Worm (Caenorhabditis elegans) whole organism, L4/young adult: ENCODE results near the gene algn-14.

ENCODE experiments used
- dao-5 ChIP-seq: sonication (generic microtip); optimal IDR thresholded peaks from 2 replicates; lab custom pipeline; 2016; ENCODE audit warnings: missing genotype, missing genetic modification characterization, moderate library complexity, missing compliant biosample characterization
- him-1 ChIP-seq: sonication (generic microtip); optimal IDR thresholded peaks from 2 replicates; lab custom pipeline; 2016; ENCODE audit warnings: missing genotype, missing genetic modification reagents, missing genetic modification characterization, missing compliant biosample characterization

DNA sequence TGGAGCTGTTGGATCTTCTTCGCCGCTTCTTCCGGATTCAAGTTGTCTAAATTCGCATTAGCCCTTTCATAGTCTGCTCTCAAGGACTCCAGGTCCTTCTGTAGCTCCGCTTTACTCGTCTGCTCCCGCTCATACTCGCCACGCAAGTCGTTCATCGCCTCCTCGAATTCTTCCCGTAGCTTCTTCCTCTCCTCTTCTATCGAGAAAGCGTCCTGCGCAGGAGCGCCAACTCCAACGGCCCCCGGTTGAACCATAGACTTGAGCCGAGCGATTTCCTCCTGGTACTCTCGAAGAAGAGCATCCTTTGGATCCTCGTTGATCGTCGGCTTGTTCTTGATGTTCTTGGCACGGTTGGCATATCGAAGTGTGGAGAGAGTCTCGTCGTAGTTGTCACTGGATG is 5.8 kb downstream of the algn-14 start:
- TF ChIP-seq him-1: no peak
- TF ChIP-seq dao-5 (tag; lab: Kevin White, UChicago): no peak
